Fruit fly (Drosophila melanogaster): ENCODE data around the gene CG33688.

CG33688 gene

DNA sequence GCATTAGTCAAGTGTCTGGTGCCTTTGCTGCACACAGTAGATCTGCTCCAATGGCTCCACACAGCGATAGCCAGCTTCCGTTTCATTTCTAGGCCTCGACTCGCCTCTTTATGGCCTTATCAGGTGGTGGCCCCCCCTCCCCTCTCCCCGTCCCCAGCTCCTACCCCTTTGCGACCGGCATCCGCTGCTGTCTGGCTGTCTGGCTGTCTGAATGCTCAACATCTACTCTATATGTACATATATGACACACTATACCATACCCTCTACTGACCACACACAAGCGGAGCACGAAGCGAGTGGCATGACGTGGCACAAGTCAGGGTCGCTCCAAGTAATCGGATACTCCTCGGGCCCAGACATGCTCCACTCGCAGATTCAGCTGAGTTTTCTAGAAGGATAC, 40.7 kb upstream of the CG33688 start (continued):
- TF ChIP-seq chinmo (GFP tag; IDR thresholded peaks at IDR 0.05; ENCODE audit: partially characterized antibody) (0 out of 4 replicates have a peak, but pooled peaks have one; percentile 44), ftz-f1 (GFP tag; optimal IDR thresholded peaks at IDR 0.05) (no peak), Elba2 (GFP tag; optimal IDR thresholded peaks at IDR 0.05) (no peak), CG6689 (GFP tag; IDR thresholded peaks at IDR 0.05) (no peak), CG10959 (GFP tag; IDR thresholded peaks at IDR 0.05) (no peak), hkb (optimal IDR thresholded peaks at IDR 0.05) (no peak), hkb (GFP tag; IDR thresholded peaks at IDR 0.05) (no peak), Lhr (GFP tag; optimal IDR thresholded peaks at IDR 0.05) (no peak), ash1 (GFP tag; optimal IDR thresholded peaks at IDR 0.05) (no peak), pum (GFP tag; optimal IDR thresholded peaks at IDR 0.05) (no peak), Ets65A (GFP tag) (no peak), Dfd (GFP tag; optimal IDR thresholded peaks at IDR 0.05) (no peak), toy (GFP tag; IDR thresholded peaks at IDR 0.05) (no peak), rib (GFP tag; IDR thresholded peaks at IDR 0.05) (0 out of 2 replicates have a peak, but pooled peaks have one; percentile 24), CG31388 (GFP tag; optimal IDR thresholded peaks at IDR 0.05) (no peak), eve (GFP tag; optimal IDR thresholded peaks at IDR 0.05) (no peak), da (GFP tag; optimal IDR thresholded peaks at IDR 0.05) (no peak), Doc2 (GFP tag; IDR thresholded peaks at IDR 0.05) (no peak), D19A (tag; optimal IDR thresholded peaks at IDR 0.05) (no peak), Dbx (GFP tag; IDR thresholded peaks at IDR 0.05) (no peak), tin (GFP tag; optimal IDR thresholded peaks at IDR 0.05) (no peak), cwo (GFP tag; optimal IDR thresholded peaks at IDR 0.05) (peak; percentile 28), CG11093 (GFP tag; IDR thresholded peaks at IDR 0.05) (no peak), hbn (GFP tag; IDR thresholded peaks at IDR 0.05; ENCODE audit: partially characterized antibody) (no peak), ssp (GFP tag; IDR thresholded peaks at IDR 0.05) (no peak), CG8478 (optimal IDR thresholded peaks at IDR 0.05) (no peak), bbx (GFP tag; IDR thresholded peaks at IDR 0.05; ENCODE audit: partially characterized antibody) (0 out of 2 replicates have a peak, but pooled peaks have one; percentile 23), Scr (GFP tag; IDR thresholded peaks at IDR 0.05; ENCODE audit: partially characterized antibody) (0 out of 2 replicates have a peak, but pooled peaks have one; percentile 23), ttk (GFP tag; IDR thresholded peaks at IDR 0.05) (peak; percentile 26; the same call in 1 of the 2 replicates), tna (GFP tag; IDR thresholded peaks at IDR 0.05; ENCODE audit: partially characterized antibody) (peak; percentile 77), usp (GFP tag; optimal IDR thresholded peaks at IDR 0.05) (no peak), CG18619 (GFP tag; optimal IDR thresholded peaks at IDR 0.05) (no peak), CG3838 (GFP tag; optimal IDR thresholded peaks at IDR 0.05) (no peak), az2 (GFP tag; optimal IDR thresholded peaks at IDR 0.05) (no peak), Taf1 (GFP tag; IDR thresholded peaks at IDR 0.05) (no peak), zfh2 (GFP tag; optimal IDR thresholded peaks at IDR 0.05) (no peak), CG2678 (tag; optimal IDR thresholded peaks at IDR 0.05) (no peak), Poxn (GFP tag; IDR thresholded peaks at IDR 0.05) (no peak), dm (GFP tag; optimal IDR thresholded peaks at IDR 0.05) (no peak), schlank (tag; optimal IDR thresholded peaks at IDR 0.05) (no peak), lov (optimal IDR thresholded peaks at IDR 0.05) (no peak), lov (GFP tag; IDR thresholded peaks at IDR 0.05) (no peak), trem (tag; optimal IDR thresholded peaks at IDR 0.05) (no peak), CG15696 (tag; optimal IDR thresholded peaks at IDR 0.05) (no peak), TFAM (GFP tag; optimal IDR thresholded peaks at IDR 0.05) (no peak), ato (GFP tag; IDR thresholded peaks at IDR 0.05; ENCODE audit: partially characterized antibody) (peak; percentile 44; the same call in 1 of the 2 replicates), Myb (GFP tag; optimal IDR thresholded peaks at IDR 0.05) (no peak), CG10654 (GFP tag; optimal IDR thresholded peaks at IDR 0.05) (no peak), grn (GFP tag; optimal IDR thresholded peaks at IDR 0.05) (no peak), wek (GFP tag; optimal IDR thresholded peaks at IDR 0.05) (no peak), nerfin-1 (tag; optimal IDR thresholded peaks at IDR 0.05) (no peak), Rfx (GFP tag; IDR thresholded peaks at IDR 0.05) (0 out of 2 replicates have a peak, but pooled peaks have one; percentile 6), CG6765 (GFP tag; optimal IDR thresholded peaks at IDR 0.05) (no peak)

All from whole organism, embryonic.